Worm (Caenorhabditis elegans): ENCODE data around the gene M163.21.

DNA sequence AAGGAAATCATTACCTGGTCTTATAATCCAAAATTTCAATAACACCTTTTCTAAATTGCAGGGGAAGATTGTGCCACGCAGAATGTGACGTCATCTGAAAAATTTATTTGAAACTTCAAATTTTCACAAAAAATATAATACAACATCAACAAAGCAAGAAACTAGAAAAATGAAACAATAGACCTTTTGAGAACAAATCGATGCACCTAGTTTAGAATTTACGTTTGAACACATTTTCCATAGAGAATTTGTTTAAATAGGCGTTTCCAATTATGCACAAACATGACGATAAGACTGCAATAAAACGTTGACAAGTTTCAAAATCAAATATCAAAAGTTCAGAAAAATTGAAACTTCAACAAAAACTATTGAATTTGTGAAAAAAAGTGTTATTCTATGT is 46.2 kb downstream of the M163.21 start, which contains the start of gene fbxa-141:
- TF ChIP-seq ama-1 (optimal IDR thresholded peaks at IDR 0.05): no peak
- no peak for TF ChIP-seq F13C5.2 (tag; optimal IDR thresholded peaks at IDR 0.05)
- no peak for TF ChIP-seq ceh-36 (tag; optimal IDR thresholded peaks at IDR 0.05)
- TF ChIP-seq pes-1 (GFP tag; IDR thresholded peaks at IDR 0.05): no peak
- no peak for TF ChIP-seq flt-1 (GFP tag; IDR thresholded peaks at IDR 0.05)
- TF ChIP-seq tra-4 (tag; optimal IDR thresholded peaks at IDR 0.05): no peak
- no peak for TF ChIP-seq hmg-4 (GFP tag; optimal IDR thresholded peaks at IDR 0.05)
- TF ChIP-seq tbx-11 (GFP tag; IDR thresholded peaks at IDR 0.05): no peak
- no peak for TF ChIP-seq hmbx-1 (tag; optimal IDR thresholded peaks at IDR 0.05)
- TF ChIP-seq sea-1 (GFP tag; conservative IDR thresholded peaks at IDR 0.05): no peak
- no peak for TF ChIP-seq ets-7 (tag; optimal IDR thresholded peaks at IDR 0.05)
- TF ChIP-seq scrt-1 (GFP tag; IDR thresholded peaks at IDR 0.05): no peak

All from whole organism, early embryonic.